Worm (Caenorhabditis elegans) whole organism, mixed stage, embryonic: Measurements from ENCODE around the gene C53A5.16.

ENCODE experiments used
- blmp-1 ChIP-seq: fragments of 150-350 bp; optimal IDR thresholded peaks from 2 replicates; lab custom pipeline; 2014; ENCODE audit warnings: missing biosample characterization, missing genetic modification characterization
- elt-1 ChIP-seq: sonication (generic microtip); optimal IDR thresholded peaks from 2 replicates; lab custom pipeline; 2017; ENCODE audit warnings: missing genetic modification characterization, mild to moderate bottlenecking, missing compliant biosample characterization, antibody characterized with exemption, moderate library complexity, borderline replicate concordance; ENCODE audit not compliant: insufficient read depth
- elt-3 ChIP-seq: fragments of 150-350 bp; optimal IDR thresholded peaks from 2 replicates; lab custom pipeline; 2014; ENCODE audit warnings: missing biosample characterization, missing genetic modification characterization
- ham-2 ChIP-seq: fragments of 200-800 bp; sonication (Bioruptor generic); optimal IDR thresholded peaks from 2 replicates; lab custom pipeline; 2018; ENCODE audit warnings: mild to moderate bottlenecking, missing genetic modification characterization, missing compliant biosample characterization
- lin-32 ChIP-seq: fragments of 200-800 bp; sonication (Bioruptor generic); optimal IDR thresholded peaks from 2 replicates; lab custom pipeline; 2018; ENCODE audit warnings: mild to moderate bottlenecking, missing genetic modification characterization, missing compliant biosample characterization
- lsy-2 ChIP-seq: fragments of 150-350 bp; optimal IDR thresholded peaks from 2 replicates; lab custom pipeline; 2014; ENCODE audit warnings: missing biosample characterization, missing genetic modification characterization
- mls-2 ChIP-seq: sonication (generic microtip); optimal IDR thresholded peaks from 2 replicates; lab custom pipeline; 2016; ENCODE audit warnings: mild to moderate bottlenecking, missing genetic modification characterization, moderate library complexity, missing compliant biosample characterization
- nhr-28 ChIP-seq: fragments of 150-350 bp; optimal IDR thresholded peaks from 2 replicates; lab custom pipeline; 2014; ENCODE audit warnings: missing biosample characterization, missing genetic modification characterization
- nhr-76 ChIP-seq: sonication (generic microtip); optimal IDR thresholded peaks from 2 replicates; lab custom pipeline; 2017; ENCODE audit warnings: missing biosample characterization, missing genetic modification characterization
- pha-4 ChIP-seq: fragments of 150-350 bp; optimal IDR thresholded peaks from 2 replicates; lab custom pipeline; 2018; ENCODE audit warnings: missing biosample characterization, missing genetic modification reagents, missing genetic modification characterization
- snpc-4 ChIP-seq: fragments of 150-350 bp; optimal IDR thresholded peaks from 2 replicates; lab custom pipeline; 2014; ENCODE audit warnings: missing biosample characterization, missing genetic modification characterization
- tbx-8 ChIP-seq: fragments of 200-800 bp; sonication (Bioruptor generic); optimal IDR thresholded peaks from 2 replicates; lab custom pipeline; 2018; ENCODE audit warnings: mild to moderate bottlenecking, missing genetic modification characterization, moderate library complexity, missing compliant biosample characterization
- unc-62 ChIP-seq: fragments of 150-350 bp; optimal IDR thresholded peaks from 2 replicates; lab custom pipeline; 2014; ENCODE audit warnings: missing biosample characterization, missing genetic modification reagents, missing genetic modification characterization

ce11 chrV:14482728-14483210 lies 39.6 kb downstream of the C53A5.16 start, which contains the start of gene R02D5.3:
- TF ChIP-seq ham-2 (GFP tag; lab: Kevin White, UChicago) (no peak), elt-3 (tag; lab: Kevin White, UChicago) (no peak), nhr-76 (no peak), nhr-28 (tag; lab: Kevin White, UChicago) (no peak), blmp-1 (tag; lab: Kevin White, UChicago) (no peak), lsy-2 (tag; lab: Kevin White, UChicago) (no peak), pha-4 (no peak), lin-32 (GFP tag; lab: Kevin White, UChicago) (no peak), unc-62 (GFP tag; lab: Kevin White, UChicago) (no peak), tbx-8 (GFP tag; lab: Kevin White, UChicago) (no peak), snpc-4 (tag; lab: Kevin White, UChicago) (no peak), mls-2 (tag; lab: Kevin White, UChicago) (no peak), elt-1 (tag; lab: Kevin White, UChicago) (no peak)
